Fruit fly (Drosophila melanogaster): ENCODE data around the gene Gr93c.

Gr93c gene

dm6 chr3R:21823076-21823475, 22.0 kb downstream of the Gr93c start:
- TF ChIP-seq CG9932 (GFP tag; IDR thresholded peaks at IDR 0.05) (no peak), CrebB (tag; optimal IDR thresholded peaks at IDR 0.05) (no peak), wdn (GFP tag; IDR thresholded peaks at IDR 0.05) (no peak), CG15696 (tag; optimal IDR thresholded peaks at IDR 0.05) (peak; percentile 6), Oli (tag; optimal IDR thresholded peaks at IDR 0.05) (no peak), CG30020 (tag; optimal IDR thresholded peaks at IDR 0.05) (no peak), btn (GFP tag; optimal IDR thresholded peaks at IDR 0.05) (no peak), Nf-YC (tag; optimal IDR thresholded peaks at IDR 0.05) (no peak), eve (GFP tag; optimal IDR thresholded peaks at IDR 0.05) (no peak), yki (optimal IDR thresholded peaks at IDR 0.05) (no peak), CG1233 (GFP tag; optimal IDR thresholded peaks at IDR 0.05) (peak; percentile 12), CG32767 (GFP tag; IDR thresholded peaks at IDR 0.05) (no peak), ATbp (GFP tag; optimal IDR thresholded peaks at IDR 0.05) (peak; percentile 1), her (GFP tag; optimal IDR thresholded peaks at IDR 0.05) (no peak), ab (GFP tag; optimal IDR thresholded peaks at IDR 0.05) (no peak), CG14860 (GFP tag; IDR thresholded peaks at IDR 0.05; ENCODE audit: partially characterized antibody) (no peak), NK7.1 (GFP tag; optimal IDR thresholded peaks at IDR 0.05) (no peak), CG10366 (GFP tag; IDR thresholded peaks at IDR 0.05) (no peak), CG6175 (GFP tag; IDR thresholded peaks at IDR 0.05) (no peak), nom (GFP tag; optimal IDR thresholded peaks at IDR 0.05) (peak; percentile 65), nau (GFP tag; optimal IDR thresholded peaks at IDR 0.05) (no peak), tup (GFP tag; optimal IDR thresholded peaks at IDR 0.05) (no peak), abd-A (tag; optimal IDR thresholded peaks at IDR 0.05) (no peak), CG2202 (tag; optimal IDR thresholded peaks at IDR 0.05) (peak; percentile 25), fd64A (GFP tag; optimal IDR thresholded peaks at IDR 0.05) (peak; percentile 27), bsh (GFP tag; optimal IDR thresholded peaks at IDR 0.05) (peak in 1 of 2 experiments; percentile 27), CG7745 (tag; optimal IDR thresholded peaks at IDR 0.05) (no peak), Hr51 (GFP tag; optimal IDR thresholded peaks at IDR 0.05) (no peak), Blimp-1 (GFP tag; optimal IDR thresholded peaks at IDR 0.05) (peak; percentile 34), Asciz (GFP tag; optimal IDR thresholded peaks at IDR 0.05) (peak; percentile 13), CG6654 (GFP tag; optimal IDR thresholded peaks at IDR 0.05) (no peak), inv (GFP tag; IDR thresholded peaks at IDR 0.05; ENCODE audit: partially characterized antibody) (no peak), D (optimal IDR thresholded peaks at IDR 0.05) (no peak), D (GFP tag; optimal IDR thresholded peaks at IDR 0.05) (peak; percentile 1), CG10654 (GFP tag; optimal IDR thresholded peaks at IDR 0.05) (no peak), CG1792 (GFP tag; optimal IDR thresholded peaks at IDR 0.05) (no peak), luna (GFP tag; optimal IDR thresholded peaks at IDR 0.05) (no peak), mam (GFP tag; optimal IDR thresholded peaks at IDR 0.05) (no peak), CHES-1-like (GFP tag; optimal IDR thresholded peaks at IDR 0.05) (no peak), mirr (GFP tag; optimal IDR thresholded peaks at IDR 0.05) (no peak), hbn (GFP tag; IDR thresholded peaks at IDR 0.05; ENCODE audit: partially characterized antibody) (no peak), CG14441 (GFP tag; IDR thresholded peaks at IDR 0.05) (no peak), NFAT (GFP tag; IDR thresholded peaks at IDR 0.05) (no peak), CG6854 (GFP tag; optimal IDR thresholded peaks at IDR 0.05) (no peak), exex (tag; optimal IDR thresholded peaks at IDR 0.05) (no peak), Trl (optimal IDR thresholded peaks at IDR 0.05) (no peak), Trl (GFP tag; optimal IDR thresholded peaks at IDR 0.05) (no peak), CG7556 (GFP tag; optimal IDR thresholded peaks at IDR 0.05) (no peak), chif (GFP tag; optimal IDR thresholded peaks at IDR 0.05) (no peak), stc (GFP tag; IDR thresholded peaks at IDR 0.05) (no peak), dm (GFP tag; optimal IDR thresholded peaks at IDR 0.05) (no peak), sens (GFP tag) (peak; percentile 63)

Data from whole organism, embryonic.